Worm (Caenorhabditis elegans): ENCODE data around the gene gcy-36.

ce11 chrX:15496927-15497605 is 18.2 kb downstream of the gcy-36 start, which contains the start of gene suox-1:
- TF ChIP-seq mef-2 (tag; optimal IDR thresholded peaks at IDR 0.05) (no peak), fos-1 (tag; optimal IDR thresholded peaks at IDR 0.05) (no peak), lin-39 (tag; optimal IDR thresholded peaks at IDR 0.05) (no peak), mdl-1 (tag; optimal IDR thresholded peaks at IDR 0.05) (peak in 1 of 2 experiments; percentile 61), tbx-2 (tag; optimal IDR thresholded peaks at IDR 0.05) (no peak), efl-1 (optimal IDR thresholded peaks at IDR 0.05) (no peak), efl-1 (GFP tag; optimal IDR thresholded peaks at IDR 0.05 in 1 of 2) (peak in 1 of 2 experiments; percentile 75), C34B4.2 (tag; optimal IDR thresholded peaks at IDR 0.05) (no peak)
